Worm (Caenorhabditis elegans) whole organism, L1 larva: ENCODE measurements around the gene idpc-6.

ENCODE experiments used
- ceh-63 ChIP-seq: fragments of 200-800 bp; sonication (Bioruptor generic); optimal IDR thresholded peaks from 2 replicates; lab custom pipeline; 2018; ENCODE audit warnings: mild to moderate bottlenecking, missing genetic modification characterization, missing compliant biosample characterization
- ceh-8 ChIP-seq: fragments of 200-800 bp; sonication (Bioruptor generic); optimal IDR thresholded peaks from 2 replicates; lab custom pipeline; 2018; ENCODE audit warnings: mild to moderate bottlenecking, missing genetic modification characterization, moderate library complexity, missing compliant biosample characterization
- ceh-82 ChIP-seq, 3 experiments: fragments of 150-350 bp in 1 of 3; sonication (generic microtip) in 2 of 3; optimal IDR thresholded peaks; 2 replicates each; lab custom pipeline; 2014 to 2017; ENCODE audit warnings: missing biosample characterization in 3 of 3, missing genetic modification characterization in 3 of 3
- fkh-8 ChIP-seq: sonication (generic microtip); optimal IDR thresholded peaks from 2 replicates; lab custom pipeline; 2016; ENCODE audit warnings: mild to moderate bottlenecking, missing genetic modification characterization, missing compliant biosample characterization
- fos-1 ChIP-seq: fragments of 150-350 bp; optimal IDR thresholded peaks from 2 replicates; lab custom pipeline; 2014; ENCODE audit warnings: missing biosample characterization, missing genetic modification characterization
- hlh-17 ChIP-seq: fragments of 200-800 bp; sonication (Bioruptor generic); optimal IDR thresholded peaks from 2 replicates; lab custom pipeline; 2018; ENCODE audit warnings: missing genetic modification characterization, mild to moderate bottlenecking, missing compliant biosample characterization, moderate library complexity, borderline replicate concordance
- hpl-2 ChIP-seq: fragments of 150-350 bp; optimal IDR thresholded peaks from 2 replicates; lab custom pipeline; 2014; ENCODE audit warnings: missing biosample characterization, missing genetic modification reagents, missing genetic modification characterization
- lin-15B ChIP-seq: fragments of 150-350 bp; sonication (generic microtip); optimal IDR thresholded peaks from 3 replicates; lab custom pipeline; 2014; ENCODE audit warnings: missing biosample characterization, missing genetic modification characterization
- nhr-11 ChIP-seq: fragments of 150-350 bp; optimal IDR thresholded peaks from 2 replicates; lab custom pipeline; 2014; ENCODE audit warnings: missing biosample characterization, missing genetic modification characterization
- nhr-28 ChIP-seq: fragments of 150-350 bp; optimal IDR thresholded peaks from 2 replicates; lab custom pipeline; 2014; ENCODE audit warnings: missing biosample characterization, missing genetic modification characterization
- nhr-77 ChIP-seq: fragments of 150-350 bp; optimal IDR thresholded peaks from 2 replicates; lab custom pipeline; 2014; ENCODE audit warnings: missing biosample characterization, missing genetic modification characterization
- zag-1 ChIP-seq: fragments of 150-350 bp; optimal IDR thresholded peaks from 2 replicates; lab custom pipeline; 2014; ENCODE audit warnings: missing biosample characterization, missing genetic modification characterization

ce11 chrV:9571673-9572072, 48.3 kb upstream of the idpc-6 start:
- TF ChIP-seq hlh-17 (GFP tag; lab: Kevin White, UChicago) (no peak), zag-1 (no peak), nhr-77 (no peak), fos-1 (tag; lab: Kevin White, UChicago) (no peak), ceh-8 (GFP tag; lab: Kevin White, UChicago) (no peak), ceh-82 (tag; optimal IDR thresholded peaks at IDR 0.05; lab: Kevin White, UChicago) (no peak), hpl-2 (no peak), nhr-11 (tag; lab: Kevin White, UChicago) (no peak), fkh-8 (tag; lab: Kevin White, UChicago) (no peak), lin-15B (tag; lab: Kevin White, UChicago) (no peak), nhr-28 (no peak), ceh-63 (GFP tag; lab: Kevin White, UChicago) (no peak)
